Worm (Caenorhabditis elegans): ENCODE results near the gene sao-1.

sao-1 gene

DNA sequence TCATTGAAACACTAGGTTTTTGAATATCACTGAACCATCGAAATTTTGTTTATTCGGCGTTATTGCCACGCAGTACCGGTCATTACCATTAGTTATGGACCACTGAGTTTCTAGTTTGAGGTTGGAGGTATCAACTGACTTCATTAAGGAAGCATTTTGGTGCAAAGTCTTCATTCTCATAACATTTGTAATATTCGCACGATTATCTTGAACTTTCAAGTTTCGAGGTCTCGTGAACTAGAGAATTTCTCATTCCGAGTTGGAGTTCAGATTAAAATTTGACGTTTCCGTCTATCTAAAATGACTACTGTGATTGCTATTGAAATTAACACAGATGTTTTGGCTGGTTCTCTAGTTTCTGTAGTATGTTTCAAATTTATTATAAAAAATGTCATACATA is 43.0 kb upstream of the sao-1 start, which contains the start of gene srx-42:
TSS of gene srx-42 (plus strand) at position 301 of the 400 bp plus-strand sequence.
- TF ChIP-seq fax-1 (tag; optimal IDR thresholded peaks at IDR 0.05) (no peak), madf-2 (tag; optimal IDR thresholded peaks at IDR 0.05) (no peak), ceh-24 (tag; optimal IDR thresholded peaks at IDR 0.05) (no peak), gmeb-2 (tag; optimal IDR thresholded peaks at IDR 0.05) (no peak), ahr-1 (tag; optimal IDR thresholded peaks at IDR 0.05) (no peak), nhr-11 (tag; optimal IDR thresholded peaks at IDR 0.05) (no peak), unc-86 (tag; optimal IDR thresholded peaks at IDR 0.05) (no peak), mec-3 (tag; optimal IDR thresholded peaks at IDR 0.05; ENCODE audit: borderline replicate concordance) (no peak), che-1 (tag; optimal IDR thresholded peaks at IDR 0.05) (no peak), sdc-2 (tag; optimal IDR thresholded peaks at IDR 0.05) (no peak), pros-1 (tag; optimal IDR thresholded peaks at IDR 0.05) (no peak), ets-4 (tag; optimal IDR thresholded peaks at IDR 0.05) (no peak), zip-5 (tag; optimal IDR thresholded peaks at IDR 0.05) (no peak)

DNA sequence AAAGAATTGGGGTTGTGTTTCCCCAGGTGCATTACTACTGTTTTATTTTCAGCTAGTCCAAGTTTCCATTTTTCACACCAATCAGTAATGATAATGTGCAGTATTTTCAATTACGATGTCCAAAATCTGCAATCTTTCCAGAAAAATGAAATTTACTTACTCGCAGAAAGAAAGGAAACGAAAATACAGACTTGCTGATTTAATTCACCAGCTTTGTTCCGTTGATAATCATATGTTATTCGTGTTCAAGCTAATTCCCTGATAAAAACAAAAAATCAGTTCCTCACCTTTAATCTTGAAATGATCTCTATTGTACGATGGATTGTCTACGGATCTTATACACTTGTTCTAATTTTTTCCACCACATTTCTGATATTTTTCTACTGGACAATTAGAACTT is 39.9 kb upstream of the sao-1 start, which contains the start of gene srxa-11:
TSS of gene srxa-11 (plus strand) at position 301 of the 400 bp plus-strand sequence.
- TF ChIP-seq eyg-1 (tag; optimal IDR thresholded peaks at IDR 0.05), result no peak
- TF ChIP-seq ceh-31 (tag; optimal IDR thresholded peaks at IDR 0.05), result no peak
- TF ChIP-seq hlh-30 (tag; optimal IDR thresholded peaks at IDR 0.05; ENCODE audit: insufficient read depth), result no peak
- no peak for TF ChIP-seq pros-1 (tag; optimal IDR thresholded peaks at IDR 0.05)
- TF ChIP-seq nhr-232 (tag; optimal IDR thresholded peaks at IDR 0.05), result no peak
- TF ChIP-seq ama-1 (optimal IDR thresholded peaks at IDR 0.05), result no peak
- TF ChIP-seq tbx-2 (tag; optimal IDR thresholded peaks at IDR 0.05), result no peak
- no peak for TF ChIP-seq K09A11.1 (tag; optimal IDR thresholded peaks at IDR 0.05; ENCODE audit: insufficient read depth)
- no peak for TF ChIP-seq T23F11.4 (GFP tag; optimal IDR thresholded peaks at IDR 0.05)
- no peak for TF ChIP-seq ceh-6 (GFP tag; optimal IDR thresholded peaks at IDR 0.05)
- TF ChIP-seq gmeb-2 (tag; optimal IDR thresholded peaks at IDR 0.05), result no peak
- TF ChIP-seq sox-4 (tag; optimal IDR thresholded peaks at IDR 0.05), result no peak
- TF ChIP-seq fkh-10 (GFP tag; optimal IDR thresholded peaks at IDR 0.05), result no peak
- TF ChIP-seq dve-1 (tag; optimal IDR thresholded peaks at IDR 0.05), result no peak
- TF ChIP-seq ttx-3 (tag; optimal IDR thresholded peaks at IDR 0.05), result no peak
- TF ChIP-seq ceh-45 (GFP tag; IDR thresholded peaks at IDR 0.05), result no peak

DNA sequence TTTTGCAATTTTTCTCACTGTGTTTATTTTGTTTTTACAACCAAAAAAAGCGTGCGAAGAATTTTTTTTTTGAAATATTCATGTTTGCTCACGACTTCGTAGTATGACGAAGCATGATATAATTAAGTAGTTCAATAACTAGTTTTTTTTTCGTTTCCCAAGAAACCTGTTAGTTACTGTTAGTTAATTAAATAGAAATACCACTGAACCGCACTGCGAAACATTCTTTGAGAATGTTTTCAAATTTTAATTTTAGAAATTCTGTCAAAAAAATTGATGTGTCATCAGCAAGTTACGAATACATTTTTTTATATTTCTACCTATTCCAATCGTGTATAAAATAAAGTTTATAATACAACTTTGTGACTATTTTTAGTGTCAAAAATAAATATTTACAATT is 37.3 kb upstream of the sao-1 start, which contains the start of gene srxa-12:
TSS of gene srxa-12 (plus strand) at position 301 of the 400 bp plus-strand sequence.
- TF ChIP-seq tbx-2 (tag; optimal IDR thresholded peaks at IDR 0.05) (no peak), ztf-16 (tag; optimal IDR thresholded peaks at IDR 0.05) (no peak), dmd-4 (tag; optimal IDR thresholded peaks at IDR 0.05; ENCODE audit: borderline replicate concordance) (no peak), mec-3 (tag; optimal IDR thresholded peaks at IDR 0.05; ENCODE audit: borderline replicate concordance) (no peak), fax-1 (tag; optimal IDR thresholded peaks at IDR 0.05) (no peak), lin-11 (tag; optimal IDR thresholded peaks at IDR 0.05) (no peak), nhr-232 (tag; optimal IDR thresholded peaks at IDR 0.05) (no peak), ttx-3 (tag; optimal IDR thresholded peaks at IDR 0.05) (no peak), pag-3 (tag; optimal IDR thresholded peaks at IDR 0.05; ENCODE audit: borderline replicate concordance) (no peak), pha-2 (tag; optimal IDR thresholded peaks at IDR 0.05) (no peak), ceh-34 (tag; optimal IDR thresholded peaks at IDR 0.05) (no peak), ceh-30 (tag; optimal IDR thresholded peaks at IDR 0.05) (no peak), unc-86 (tag; optimal IDR thresholded peaks at IDR 0.05) (no peak), ceh-22 (tag; optimal IDR thresholded peaks at IDR 0.05) (no peak), sdc-2 (tag; optimal IDR thresholded peaks at IDR 0.05) (no peak), ets-4 (tag; optimal IDR thresholded peaks at IDR 0.05) (no peak), ceh-45 (GFP tag; IDR thresholded peaks at IDR 0.05) (no peak)

DNA sequence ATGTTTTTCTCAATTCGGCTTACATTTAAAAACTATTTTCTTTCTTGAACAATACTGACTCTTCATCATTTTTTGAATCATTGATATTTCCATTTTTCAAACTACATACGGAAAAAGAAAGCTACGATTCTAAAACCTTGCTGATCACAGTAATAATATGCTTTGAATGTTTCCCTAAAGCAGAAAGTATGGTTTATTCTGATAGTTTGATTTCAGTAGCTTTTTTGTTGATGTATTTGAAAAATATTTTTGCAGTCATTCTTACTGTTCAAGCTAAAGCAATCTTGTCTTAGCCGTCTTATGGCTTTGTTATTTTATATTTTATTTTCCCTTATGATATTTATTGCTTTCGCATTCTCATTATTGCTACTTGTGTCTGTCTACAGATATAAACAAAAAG is 34.2 kb upstream of the sao-1 start, which contains the start of gene srxa-13:
TSS of gene srxa-13 (plus strand) at position 301 of the 400 bp plus-strand sequence.
- no peak for TF ChIP-seq ceh-2 (tag; optimal IDR thresholded peaks at IDR 0.05)
- TF ChIP-seq T23F11.4 (GFP tag; optimal IDR thresholded peaks at IDR 0.05), result no peak
- no peak for TF ChIP-seq ceh-48 (tag; optimal IDR thresholded peaks at IDR 0.05)
- TF ChIP-seq fkh-6 (tag; optimal IDR thresholded peaks at IDR 0.05), result no peak
- no peak for TF ChIP-seq syd-9 (tag; optimal IDR thresholded peaks at IDR 0.05)

All from whole organism, late embryonic.